Fruit fly (Drosophila melanogaster) whole organism, embryonic: Measurements from ENCODE around the gene gro.

Experiments
- B-H2 ChIP-seq: fragments of 200-800 bp; sonication (Bioruptor generic); optimal IDR thresholded peaks from 2 replicates; lab custom pipeline; 2018; ENCODE audit warnings: missing biosample characterization, mild to moderate bottlenecking, missing genetic modification characterization
- C15 ChIP-seq: fragments of 200-800 bp; sonication (Bioruptor generic); IDR thresholded peaks from 3 replicates; pipeline ENCODE4 v1.3.6; 2022; ENCODE audit warnings: missing biosample characterization, missing genetic modification characterization
- CG10654 ChIP-seq: fragments of 200-800 bp; sonication (Bioruptor generic); optimal IDR thresholded peaks from 2 replicates; lab custom pipeline; 2016; ENCODE audit warnings: missing biosample characterization, missing genetic modification characterization
- CG11723 ChIP-seq: fragments of 200-800 bp; sonication (Bioruptor generic); optimal IDR thresholded peaks from 2 replicates; lab custom pipeline; 2017; ENCODE audit warnings: missing biosample characterization, mild to moderate bottlenecking, missing genetic modification characterization
- CG14050 ChIP-seq: fragments of 200-800 bp; sonication (Bioruptor generic); IDR thresholded peaks from 3 replicates; pipeline ENCODE4 v1.3.6; 2022; ENCODE audit warnings: missing biosample characterization, missing genetic modification characterization
- CG14667 ChIP-seq: fragments of 200-800 bp; sonication (Bioruptor generic); IDR thresholded peaks from 2 replicates; pipeline ENCODE4 v1.3.6; 2022; ENCODE audit warnings: missing biosample characterization, missing genetic modification characterization
- CG14965 ChIP-seq: fragments of 200-800 bp; sonication (Bioruptor generic); optimal IDR thresholded peaks from 2 replicates; lab custom pipeline; 2016; ENCODE audit warnings: missing biosample characterization, missing genetic modification characterization, borderline replicate concordance
- CG2129 ChIP-seq: fragments of 200-800 bp; sonication (Bioruptor generic); IDR thresholded peaks from 2 replicates; pipeline ENCODE4 v1.3.6; 2022; ENCODE audit warnings: missing biosample characterization, missing genetic modification characterization; ENCODE audit not compliant: partially characterized antibody
- CG4328 ChIP-seq: fragments of 200-800 bp; sonication (Bioruptor generic); optimal IDR thresholded peaks from 3 replicates; lab custom pipeline; 2017; ENCODE audit warnings: missing biosample characterization, missing genetic modification reagents, missing genetic modification characterization
- CG4730 ChIP-seq: fragments of 200-800 bp; sonication (Bioruptor generic); IDR thresholded peaks from 2 replicates; pipeline ENCODE4 v1.3.6; 2022; ENCODE audit warnings: missing biosample characterization, missing genetic modification characterization
- CG4854 ChIP-seq: fragments of 200-800 bp; sonication (Bioruptor generic); optimal IDR thresholded peaks from 2 replicates; lab custom pipeline; 2016; ENCODE audit warnings: missing biosample characterization, missing genetic modification characterization, inconsistent platforms
- CG6765 ChIP-seq: fragments of 200-800 bp; sonication (Bioruptor generic); optimal IDR thresholded peaks from 3 replicates; lab custom pipeline; 2017; ENCODE audit warnings: missing biosample characterization, mild to moderate bottlenecking, missing genetic modification characterization
- CG8388 ChIP-seq: fragments of 200-800 bp; sonication (Bioruptor generic); optimal IDR thresholded peaks from 2 replicates; lab custom pipeline; 2019; ENCODE audit warnings: missing biosample characterization, mild to moderate bottlenecking, missing genetic modification characterization, moderate library complexity
- CG9215 ChIP-seq: fragments of 200-800 bp; sonication (Bioruptor generic); IDR thresholded peaks from 2 replicates; pipeline ENCODE4 v1.3.6; 2022; ENCODE audit warnings: missing biosample characterization, missing genetic modification characterization
- CG9727 ChIP-seq: fragments of 200-800 bp; sonication (Bioruptor generic); optimal IDR thresholded peaks from 3 replicates; lab custom pipeline; 2017; ENCODE audit warnings: missing biosample characterization, mild to moderate bottlenecking, missing genetic modification characterization
- D19A ChIP-seq: fragments of 200-800 bp; optimal IDR thresholded peaks from 3 replicates; lab custom pipeline; 2019; ENCODE audit warnings: missing biosample characterization, mild to moderate bottlenecking, missing genetic modification characterization, moderate library complexity
- Dfd ChIP-seq, 2 experiments: fragments of >200 bp; optimal IDR thresholded peaks; 2 replicates each; lab custom pipeline; 2017; ENCODE audit warnings: missing biosample characterization in 2 of 2, missing genetic modification characterization in 2 of 2
- Dip2 ChIP-seq: fragments of 200-800 bp; sonication (Bioruptor generic); IDR thresholded peaks from 2 replicates; pipeline ENCODE4 v1.3.6; 2022; ENCODE audit warnings: missing biosample characterization, missing genetic modification characterization
- E2f1 ChIP-seq: fragments of 200-800 bp; sonication (Bioruptor generic); IDR thresholded peaks from 2 replicates; pipeline ENCODE4 v1.3.6; 2022; ENCODE audit warnings: missing biosample characterization, missing genetic modification characterization
- Ets65A ChIP-seq: fragments of 200-800 bp; sonication (Bioruptor generic); peaks from one replicate; lab custom pipeline; 2016; ENCODE audit warnings: missing biosample characterization, missing genetic modification characterization
- Ets97D ChIP-seq: fragments of 200-800 bp; sonication (Bioruptor generic); optimal IDR thresholded peaks from 3 replicates; lab custom pipeline; 2016; ENCODE audit warnings: missing biosample characterization, missing genetic modification characterization
- HLH54F ChIP-seq: fragments of 200-800 bp; sonication (Bioruptor generic); optimal IDR thresholded peaks from 3 replicates; lab custom pipeline; 2016; ENCODE audit warnings: missing biosample characterization, missing genetic modification characterization
- Hand ChIP-seq: fragments of 200-800 bp; sonication (Bioruptor generic); optimal IDR thresholded peaks from 2 replicates; lab custom pipeline; 2017; ENCODE audit warnings: mild to moderate bottlenecking, missing biosample characterization, missing genetic modification reagents, missing genetic modification characterization
- Hey ChIP-seq: fragments of 200-800 bp; sonication (Bioruptor generic); optimal IDR thresholded peaks from 3 replicates; lab custom pipeline; 2018; ENCODE audit warnings: missing biosample characterization, mild to moderate bottlenecking, missing genetic modification characterization
- Rx ChIP-seq: fragments of 200-800 bp; sonication (Bioruptor generic); IDR thresholded peaks from 2 replicates; pipeline ENCODE4 v1.3.6; 2022; ENCODE audit warnings: missing biosample characterization, missing genetic modification characterization
- TFAM ChIP-seq: fragments of 200-800 bp; sonication (Bioruptor generic); optimal IDR thresholded peaks from 2 replicates; lab custom pipeline; 2017; ENCODE audit warnings: missing biosample characterization, missing genetic modification characterization, inconsistent platforms
- Usf ChIP-seq: fragments of 200-800 bp; sonication (Bioruptor generic); optimal IDR thresholded peaks from 2 replicates; lab custom pipeline; 2017; ENCODE audit warnings: missing genotype, missing biosample characterization, missing genetic modification characterization
- cad ChIP-seq: fragments of >200 bp; optimal IDR thresholded peaks from 2 replicates; lab custom pipeline; 2017; ENCODE audit warnings: missing biosample characterization, missing genetic modification characterization
- caup ChIP-seq: fragments of 200-800 bp; sonication (Bioruptor generic); optimal IDR thresholded peaks from 3 replicates; lab custom pipeline; 2017; ENCODE audit warnings: missing biosample characterization, mild to moderate bottlenecking, missing genetic modification characterization, moderate library complexity; ENCODE audit not compliant: severe bottlenecking
- ems ChIP-seq: fragments of 200-800 bp; sonication (Bioruptor generic); optimal IDR thresholded peaks from 3 replicates; lab custom pipeline; 2016; ENCODE audit warnings: missing biosample characterization, missing genetic modification characterization
- exex ChIP-seq: fragments of 200-800 bp; sonication (Bioruptor generic); optimal IDR thresholded peaks from 4 replicates; lab custom pipeline; 2018; ENCODE audit warnings: missing biosample characterization, mild to moderate bottlenecking, missing genetic modification characterization, moderate library complexity
- fd64A ChIP-seq: fragments of 200-800 bp; sonication (Bioruptor generic); optimal IDR thresholded peaks from 3 replicates; lab custom pipeline; 2018; ENCODE audit warnings: missing biosample characterization, mild to moderate bottlenecking, missing genetic modification characterization
- gcm ChIP-seq: fragments of 200-800 bp; sonication (Bioruptor generic); optimal IDR thresholded peaks from 2 replicates; lab custom pipeline; 2019; ENCODE audit warnings: missing biosample characterization, mild to moderate bottlenecking, missing genetic modification characterization, moderate library complexity
- gt ChIP-seq: fragments of 200-800 bp; sonication (Bioruptor generic); IDR thresholded peaks from 2 replicates; pipeline ENCODE4 v1.3.6; 2022; ENCODE audit warnings: missing biosample characterization, missing genetic modification characterization
- ken ChIP-seq: fragments of 200-800 bp; sonication (Bioruptor generic); IDR thresholded peaks from 3 replicates; pipeline ENCODE4 v1.3.6; 2022; ENCODE audit warnings: missing biosample characterization, missing genetic modification characterization
- lab ChIP-seq: fragments of 200-800 bp; sonication (Bioruptor generic); optimal IDR thresholded peaks from 3 replicates; lab custom pipeline; 2017; ENCODE audit warnings: missing biosample characterization, missing genetic modification characterization, mild to moderate bottlenecking, moderate library complexity, missing genetic modification reagents
- maf-S ChIP-seq: fragments of 200-800 bp; sonication (Bioruptor generic); optimal IDR thresholded peaks from 2 replicates; lab custom pipeline; 2016; ENCODE audit warnings: missing biosample characterization, missing genetic modification characterization
- nerfin-2 ChIP-seq: fragments of 200-800 bp; sonication (Bioruptor generic); IDR thresholded peaks from 2 replicates; pipeline ENCODE4 v1.3.6; 2022; ENCODE audit warnings: missing biosample characterization, missing genetic modification characterization; ENCODE audit not compliant: partially characterized antibody
- otp ChIP-seq: fragments of 200-800 bp; sonication (Bioruptor generic); IDR thresholded peaks from 3 replicates; pipeline ENCODE4, ENCODE4 v1.3.6; 2022; ENCODE audit warnings: missing biosample characterization, missing genetic modification characterization
- pb ChIP-seq: fragments of 200-800 bp; sonication (Bioruptor generic); optimal IDR thresholded peaks from 3 replicates; lab custom pipeline; 2016; ENCODE audit warnings: missing biosample characterization, missing genetic modification characterization
- pros ChIP-seq: fragments of 200-800 bp; sonication (Bioruptor generic); optimal IDR thresholded peaks from 3 replicates; lab custom pipeline; 2019; ENCODE audit warnings: missing biosample characterization, mild to moderate bottlenecking, missing genetic modification characterization, moderate library complexity
- salm ChIP-seq: fragments of 200-800 bp; sonication (Bioruptor generic); optimal IDR thresholded peaks from 2 replicates; lab custom pipeline; 2018; ENCODE audit warnings: missing biosample characterization, mild to moderate bottlenecking, missing genetic modification characterization
- shn ChIP-seq: fragments of 200-800 bp; sonication (Bioruptor generic); optimal IDR thresholded peaks from 3 replicates; lab custom pipeline; 2016; ENCODE audit warnings: missing biosample characterization, missing genetic modification characterization
- stc ChIP-seq: fragments of 200-800 bp; sonication (Bioruptor generic); IDR thresholded peaks from 2 replicates; pipeline ENCODE4 v1.3.6; 2022; ENCODE audit warnings: missing biosample characterization, missing genetic modification characterization
- tio ChIP-seq: fragments of 200-800 bp; sonication (Bioruptor generic); optimal IDR thresholded peaks from 2 replicates; lab custom pipeline; 2017; ENCODE audit warnings: missing biosample characterization, missing genetic modification characterization, inconsistent platforms
- zen ChIP-seq: fragments of 200-800 bp; sonication (Bioruptor generic); optimal IDR thresholded peaks from 3 replicates; lab custom pipeline; 2018; ENCODE audit warnings: missing biosample characterization, mild to moderate bottlenecking, missing genetic modification characterization, moderate library complexity
- zen2 ChIP-seq: fragments of 200-800 bp; sonication (Bioruptor generic); IDR thresholded peaks from 3 replicates; pipeline ENCODE4 v1.3.6; 2022; ENCODE audit warnings: missing biosample characterization, missing genetic modification characterization; ENCODE audit not compliant: partially characterized antibody
- zfh1 ChIP-seq: fragments of 200-800 bp; sonication (Bioruptor generic); IDR thresholded peaks from 3 replicates; pipeline ENCODE4 v1.3.6; 2022; ENCODE audit warnings: missing biosample characterization, missing genetic modification characterization

The gro gene

DNA sequence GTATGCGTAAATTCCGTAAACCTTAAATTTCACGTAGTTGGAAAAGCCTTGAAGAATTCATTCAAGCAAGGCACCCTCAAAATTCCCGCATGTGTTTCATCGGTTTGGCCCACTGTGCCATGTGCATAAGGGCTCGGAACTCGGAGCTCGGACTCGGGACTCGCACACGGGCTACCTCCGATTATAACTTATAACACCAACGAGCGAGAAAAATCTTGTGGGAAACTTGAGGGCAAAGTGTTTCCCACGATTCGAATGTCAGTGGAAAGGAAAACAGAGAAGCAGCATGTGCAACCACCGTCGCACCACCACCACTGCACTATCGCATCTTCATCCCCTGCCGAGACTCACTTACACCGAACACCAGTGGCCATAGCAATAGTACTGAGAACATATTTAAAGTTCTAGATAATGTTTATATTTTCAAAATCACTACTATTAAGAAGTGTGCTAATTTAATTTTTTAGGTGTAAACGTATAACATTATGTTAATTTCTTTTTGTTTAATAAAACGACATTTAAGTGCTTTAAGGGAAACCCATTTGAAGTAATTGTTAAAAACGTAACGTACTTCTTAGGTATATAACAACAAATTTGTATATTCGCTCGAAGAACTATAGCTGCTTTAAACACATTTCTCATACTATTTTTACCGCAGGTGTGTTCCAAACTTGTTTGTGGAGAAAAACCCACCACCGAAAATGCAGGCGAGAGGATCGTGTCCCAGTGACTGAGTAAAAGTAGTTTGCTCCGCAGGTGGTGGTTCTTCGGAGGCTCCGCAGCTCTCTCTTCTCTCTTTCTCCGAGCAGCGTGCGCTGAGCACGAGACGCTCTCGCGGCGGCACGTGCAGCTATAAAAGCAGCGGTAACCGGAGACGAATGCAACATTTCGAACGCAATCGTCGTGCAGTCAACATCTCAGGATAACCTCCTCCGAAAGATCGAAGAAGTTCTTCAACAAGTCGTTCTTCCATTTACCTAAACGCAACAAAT lies 5.1 kb upstream of the gro start (continued):
- TF ChIP-seq CG8388 (GFP tag; lab: Kevin White, UChicago) = peak; percentile 95
- peak; percentile 51 for TF ChIP-seq ems (GFP tag; lab: Kevin White, UChicago)
- peak; percentile 84 for TF ChIP-seq fd64A (GFP tag; lab: Kevin White, UChicago)
- TF ChIP-seq B-H2 (GFP tag; lab: Kevin White, UChicago) = no peak
- peak; percentile 15 for TF ChIP-seq cad (GFP tag; lab: Kevin White, UChicago)
- peak; percentile 32 for TF ChIP-seq HLH54F (GFP tag; lab: Kevin White, UChicago)
- peak; percentile 97 for TF ChIP-seq gcm (GFP tag; lab: Kevin White, UChicago)
- no peak; the same call in none of the 3 replicates for TF ChIP-seq zfh1
- TF ChIP-seq TFAM = peak; percentile 75
- TF ChIP-seq D19A (tag; lab: Kevin White, UChicago) = peak; percentile 96
- peak; percentile 97 for TF ChIP-seq zen (tag; lab: Kevin White, UChicago)
- peak; percentile 63; the same call in 1 of the 2 replicates for TF ChIP-seq gt (GFP tag; lab: Robert Waterston, UW)
- TF ChIP-seq caup = peak; percentile 37
- TF ChIP-seq CG10654 (GFP tag; lab: Kevin White, UChicago) = peak; percentile 53
- TF ChIP-seq CG4730 = no peak; the same call in 1 of the 2 replicates
- TF ChIP-seq Ets65A = peak; percentile 90
- TF ChIP-seq stc (GFP tag; lab: Robert Waterston, UW) = 0 out of 2 replicates have a peak, but pooled peaks have one; percentile 38
- TF ChIP-seq Dfd (GFP tag; optimal IDR thresholded peaks at IDR 0.05; lab: Kevin White, UChicago) = no peak
- TF ChIP-seq CG14965 (GFP tag; lab: Kevin White, UChicago) = no peak
- peak; percentile 49 for TF ChIP-seq maf-S (GFP tag; lab: Kevin White, UChicago)
- TF ChIP-seq nerfin-2 (GFP tag; lab: Robert Waterston, UW) = no peak
- peak; percentile 65; the same call in 1 of the 2 replicates for TF ChIP-seq E2f1 (GFP tag; lab: Robert Waterston, UW)
- TF ChIP-seq lab = peak; percentile 57
- peak; percentile 99 for TF ChIP-seq pros (GFP tag; lab: Kevin White, UChicago)
- TF ChIP-seq Hey = no peak
- peak; percentile 12 for TF ChIP-seq Hand (GFP tag; lab: Kevin White, UChicago)
- no peak for TF ChIP-seq C15 (GFP tag; lab: Robert Waterston, UW)
- 0 out of 3 replicates have a peak, but pooled peaks have one; percentile 9 for TF ChIP-seq zen2 (GFP tag; lab: Robert Waterston, UW)
- no peak for TF ChIP-seq CG2129 (GFP tag; lab: Robert Waterston, UW)
- peak; percentile 89 for TF ChIP-seq CG4328
- TF ChIP-seq shn = peak; percentile 41
- peak; percentile 40 for TF ChIP-seq Ets97D
- peak; percentile 82 for TF ChIP-seq tio (GFP tag; lab: Kevin White, UChicago)
- TF ChIP-seq otp (GFP tag; lab: Robert Waterston, UW) = peak; percentile 52; the same call in 1 of the 3 replicates
- peak; percentile 21; the same call in 1 of the 2 replicates for TF ChIP-seq CG9215
- TF ChIP-seq pb (GFP tag; lab: Kevin White, UChicago) = peak; percentile 37
- TF ChIP-seq CG14667 = 0 out of 2 replicates have a peak, but pooled peaks have one; percentile 27
- no peak for TF ChIP-seq Dip2 (GFP tag; lab: Robert Waterston, UW)
- TF ChIP-seq salm (tag; lab: Kevin White, UChicago) = peak; percentile 81
- TF ChIP-seq CG4854 = peak; percentile 65
- no peak for TF ChIP-seq CG14050 (GFP tag; lab: Robert Waterston, UW)
- peak; percentile 23 for TF ChIP-seq exex (tag; lab: Kevin White, UChicago)
- peak; percentile 98 for TF ChIP-seq CG9727 (GFP tag; lab: Kevin White, UChicago)
- TF ChIP-seq ken (GFP tag; lab: Robert Waterston, UW) = peak; percentile 54; the same call in 2 of the 3 replicates
- TF ChIP-seq CG11723 (GFP tag; lab: Kevin White, UChicago) = peak; percentile 89
- peak; percentile 38 for TF ChIP-seq Rx (GFP tag; lab: Robert Waterston, UW)
- peak; percentile 89 for TF ChIP-seq Usf (GFP tag; lab: Kevin White, UChicago)
- no peak for TF ChIP-seq CG6765
